Worm (Caenorhabditis elegans) whole organism, early embryonic: Measurements from ENCODE around the gene T01C8.2.

ENCODE experiments used
- B0310.2 ChIP-seq: sonication (generic microtip); optimal IDR thresholded peaks from 2 replicates; lab custom pipeline; 2016; ENCODE audit warnings: mild to moderate bottlenecking, missing genetic modification characterization, missing compliant biosample characterization
- aly-1 ChIP-seq: sonication (generic microtip); optimal IDR thresholded peaks from 2 replicates; lab custom pipeline; 2016; ENCODE audit warnings: missing genetic modification characterization, missing compliant biosample characterization
- ama-1 ChIP-seq: fragments of 150-350 bp; optimal IDR thresholded peaks from 2 replicates; lab custom pipeline; 2014
- ets-7 ChIP-seq: sonication (generic microtip); optimal IDR thresholded peaks from 2 replicates; lab custom pipeline; 2016; ENCODE audit warnings: missing genotype, missing genetic modification characterization, missing compliant biosample characterization
- flt-1 ChIP-seq: fragments of 200-800 bp; sonication (Bioruptor generic); IDR thresholded peaks from 2 replicates; pipeline ENCODE4 v1.3.6; 2022; ENCODE audit warnings: missing genetic modification characterization, missing compliant biosample characterization
- hmbx-1 ChIP-seq: sonication (generic microtip); optimal IDR thresholded peaks from 2 replicates; lab custom pipeline; 2016; ENCODE audit warnings: mild to moderate bottlenecking, missing genetic modification characterization, missing compliant biosample characterization
- hmg-4 ChIP-seq: fragments of 200-800 bp; sonication (Bioruptor generic); optimal IDR thresholded peaks from 2 replicates; lab custom pipeline; 2018; ENCODE audit warnings: mild to moderate bottlenecking, missing genetic modification characterization, missing compliant biosample characterization
- hnd-1 ChIP-seq: sonication (generic microtip); optimal IDR thresholded peaks from 2 replicates; lab custom pipeline; 2016; ENCODE audit warnings: missing genetic modification characterization, missing compliant biosample characterization
- pes-1 ChIP-seq: fragments of 200-800 bp; sonication (Bioruptor generic); IDR thresholded peaks from 2 replicates; pipeline ENCODE4 v1.3.6; 2022; ENCODE audit warnings: missing genetic modification reagents, missing genetic modification characterization, missing compliant biosample characterization
- scrt-1 ChIP-seq: fragments of 200-800 bp; sonication (Bioruptor generic); IDR thresholded peaks from 2 replicates; pipeline ENCODE4 v1.3.6; 2022; ENCODE audit warnings: missing genetic modification characterization, missing compliant biosample characterization
- sea-1 ChIP-seq: fragments of 200-800 bp; sonication (Bioruptor generic); conservative IDR thresholded peaks from 2 replicates; pipeline ENCODE4 v1.3.6; 2022; ENCODE audit warnings: missing genetic modification characterization, missing compliant biosample characterization
- tbx-11 ChIP-seq: fragments of 200-800 bp; sonication (Bioruptor generic); IDR thresholded peaks from 2 replicates; pipeline ENCODE4 v1.3.6; 2022; ENCODE audit warnings: missing genetic modification characterization, missing compliant biosample characterization
- tbx-37 ChIP-seq: fragments of 200-800 bp; sonication (Bioruptor generic); conservative IDR thresholded peaks from 2 replicates; pipeline ENCODE4 v1.3.6; 2022; ENCODE audit warnings: missing genetic modification reagents, missing genetic modification characterization, missing compliant biosample characterization

DNA sequence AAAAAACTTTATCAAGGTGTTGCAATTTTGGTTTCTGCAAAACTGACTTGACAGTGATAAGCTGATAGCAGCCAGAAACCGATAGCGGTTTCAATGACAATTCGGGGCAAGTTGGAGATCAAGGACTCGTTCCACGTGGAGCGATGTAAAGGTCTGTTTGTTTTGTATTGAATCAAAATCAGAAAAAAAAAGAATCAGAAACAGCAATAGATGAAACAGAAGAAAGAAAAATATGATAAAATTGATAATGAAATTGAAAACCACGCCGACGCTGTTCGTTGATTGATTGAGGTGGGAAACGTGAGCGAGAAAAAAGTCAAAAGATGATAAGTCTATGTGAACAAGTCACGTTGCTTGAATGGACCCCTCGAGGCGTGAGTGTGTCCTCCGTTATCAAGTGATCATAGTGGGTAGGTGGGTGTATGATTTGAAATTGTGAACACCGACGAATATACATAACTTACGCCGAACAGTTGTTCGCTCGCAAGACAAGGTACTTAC is 10.9 kb upstream of the T01C8.2 start:
- TF ChIP-seq sea-1 (GFP tag; lab: Robert Waterston, UW) (no peak), ets-7 (tag; lab: Kevin White, UChicago) (no peak), hmg-4 (GFP tag; lab: Kevin White, UChicago) (no peak), flt-1 (no peak), pes-1 (GFP tag; lab: Robert Waterston, UW) (no peak), B0310.2 (no peak), ama-1 (lab: Kevin White, UChicago) (no peak), hmbx-1 (tag; lab: Kevin White, UChicago) (no peak), scrt-1 (GFP tag; lab: Robert Waterston, UW) (no peak), tbx-11 (GFP tag; lab: Robert Waterston, UW) (no peak), aly-1 (tag; lab: Kevin White, UChicago) (no peak), tbx-37 (GFP tag; lab: Robert Waterston, UW) (no peak), hnd-1 (no peak)
